Worm (Caenorhabditis elegans) whole organism, early embryonic: Measurements from ENCODE around the gene Y41D4B.11.

ENCODE experiments used
- B0310.2 ChIP-seq: sonication (generic microtip); optimal IDR thresholded peaks from 2 replicates; lab custom pipeline; 2016; ENCODE audit warnings: mild to moderate bottlenecking, missing genetic modification characterization, missing compliant biosample characterization
- F13C5.2 ChIP-seq: sonication (generic microtip); optimal IDR thresholded peaks from 2 replicates; lab custom pipeline; 2017; ENCODE audit warnings: mild to moderate bottlenecking, missing genetic modification characterization, inconsistent platforms, missing compliant biosample characterization
- ama-1 ChIP-seq: fragments of 150-350 bp; optimal IDR thresholded peaks from 2 replicates; lab custom pipeline; 2014
- flt-1 ChIP-seq: fragments of 200-800 bp; sonication (Bioruptor generic); IDR thresholded peaks from 2 replicates; pipeline ENCODE4 v1.3.6; 2022; ENCODE audit warnings: missing genetic modification characterization, missing compliant biosample characterization
- hmg-4 ChIP-seq: fragments of 200-800 bp; sonication (Bioruptor generic); optimal IDR thresholded peaks from 2 replicates; lab custom pipeline; 2018; ENCODE audit warnings: mild to moderate bottlenecking, missing genetic modification characterization, missing compliant biosample characterization
- hnd-1 ChIP-seq: sonication (generic microtip); optimal IDR thresholded peaks from 2 replicates; lab custom pipeline; 2016; ENCODE audit warnings: missing genetic modification characterization, missing compliant biosample characterization
- pes-1 ChIP-seq: fragments of 200-800 bp; sonication (Bioruptor generic); IDR thresholded peaks from 2 replicates; pipeline ENCODE4 v1.3.6; 2022; ENCODE audit warnings: missing genetic modification reagents, missing genetic modification characterization, missing compliant biosample characterization
- scrt-1 ChIP-seq: fragments of 200-800 bp; sonication (Bioruptor generic); IDR thresholded peaks from 2 replicates; pipeline ENCODE4 v1.3.6; 2022; ENCODE audit warnings: missing genetic modification characterization, missing compliant biosample characterization
- sea-1 ChIP-seq: fragments of 200-800 bp; sonication (Bioruptor generic); conservative IDR thresholded peaks from 2 replicates; pipeline ENCODE4 v1.3.6; 2022; ENCODE audit warnings: missing genetic modification characterization, missing compliant biosample characterization
- tbx-11 ChIP-seq: fragments of 200-800 bp; sonication (Bioruptor generic); IDR thresholded peaks from 2 replicates; pipeline ENCODE4 v1.3.6; 2022; ENCODE audit warnings: missing genetic modification characterization, missing compliant biosample characterization
- tbx-37 ChIP-seq: fragments of 200-800 bp; sonication (Bioruptor generic); conservative IDR thresholded peaks from 2 replicates; pipeline ENCODE4 v1.3.6; 2022; ENCODE audit warnings: missing genetic modification reagents, missing genetic modification characterization, missing compliant biosample characterization
- tra-4 ChIP-seq: sonication (generic microtip); optimal IDR thresholded peaks from 2 replicates; lab custom pipeline; 2017; ENCODE audit warnings: missing genetic modification characterization, missing compliant biosample characterization

DNA sequence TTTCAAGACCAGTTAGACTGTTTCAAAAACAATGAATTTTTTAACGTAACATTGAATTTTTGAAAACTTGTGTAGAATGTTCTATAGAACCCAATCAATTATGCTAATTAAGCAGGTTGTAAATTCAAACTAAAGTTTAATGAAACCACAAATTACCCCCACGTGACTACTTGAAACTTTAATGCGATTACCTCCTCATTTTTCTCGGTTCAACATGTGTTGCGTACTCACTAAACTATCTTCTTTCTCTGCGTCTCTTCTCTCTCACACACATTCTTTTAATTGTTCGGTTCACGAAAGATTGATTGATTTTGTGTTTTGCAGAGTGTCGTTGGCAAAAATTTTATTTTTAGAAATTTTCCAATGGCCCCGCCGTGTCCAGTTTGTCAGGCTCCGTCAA, 18.2 kb downstream of the Y41D4B.11 start, which contains the start of gene nhr-87:
- no peak for TF ChIP-seq ama-1 (lab: Kevin White, UChicago)
- TF ChIP-seq scrt-1 (GFP tag; lab: Robert Waterston, UW), result no peak
- TF ChIP-seq tbx-37 (GFP tag; lab: Robert Waterston, UW), result no peak
- TF ChIP-seq F13C5.2 (tag; lab: Kevin White, UChicago), result no peak
- no peak for TF ChIP-seq B0310.2 (tag; lab: Kevin White, UChicago)
- TF ChIP-seq sea-1 (GFP tag; lab: Robert Waterston, UW), result no peak
- TF ChIP-seq tbx-11 (GFP tag; lab: Robert Waterston, UW), result no peak
- TF ChIP-seq tra-4 (tag; lab: Kevin White, UChicago), result no peak
- no peak for TF ChIP-seq hmg-4 (GFP tag; lab: Kevin White, UChicago)
- no peak for TF ChIP-seq hnd-1 (tag; lab: Kevin White, UChicago)
- TF ChIP-seq flt-1 (GFP tag; lab: Robert Waterston, UW), result no peak
- no peak for TF ChIP-seq pes-1 (GFP tag; lab: Robert Waterston, UW)
